Fruit fly (Drosophila melanogaster): ENCODE measurements around the gene CG32269.

Gene CG32269

dm6 chr3L:3194059-3194458, 14.7 kb downstream of the CG32269 start (continued):
- TF ChIP-seq knrl (GFP tag; IDR thresholded peaks at IDR 0.05; ENCODE audit: partially characterized antibody) (0 out of 3 replicates have a peak, but pooled peaks have one; percentile 12), row (GFP tag; IDR thresholded peaks at IDR 0.05) (peak; percentile 95), caup (GFP tag; optimal IDR thresholded peaks at IDR 0.05; ENCODE audit: severe bottlenecking) (peak; percentile 94), CG14965 (GFP tag; optimal IDR thresholded peaks at IDR 0.05; ENCODE audit: borderline replicate concordance) (no peak), wdn (GFP tag; IDR thresholded peaks at IDR 0.05) (peak; percentile 73), CG3726 (GFP tag; IDR thresholded peaks at IDR 0.05) (peak; percentile 90; the same call in 2 of the 3 replicates), CG17802 (tag; optimal IDR thresholded peaks at IDR 0.05) (peak; percentile 78), NfI (GFP tag; optimal IDR thresholded peaks at IDR 0.05) (peak; percentile 93), CHES-1-like (GFP tag; optimal IDR thresholded peaks at IDR 0.05) (peak; percentile 11), pros (GFP tag; optimal IDR thresholded peaks at IDR 0.05) (no peak), CG9932 (GFP tag; IDR thresholded peaks at IDR 0.05) (peak; percentile 81), CG15514 (GFP tag; optimal IDR thresholded peaks at IDR 0.05) (peak; percentile 88), CG6683 (GFP tag; optimal IDR thresholded peaks at IDR 0.05) (peak; percentile 86), cato (GFP tag; optimal IDR thresholded peaks at IDR 0.05; ENCODE audit: borderline replicate concordance) (peak; percentile 66), CG13296 (GFP tag; optimal IDR thresholded peaks at IDR 0.05) (peak; percentile 92), Trl (optimal IDR thresholded peaks at IDR 0.05) (no peak), Trl (GFP tag; optimal IDR thresholded peaks at IDR 0.05) (peak; percentile 47), Dp (GFP tag; optimal IDR thresholded peaks at IDR 0.05) (no peak), ase (GFP tag; IDR thresholded peaks at IDR 0.05) (peak; percentile 88), grau (tag; optimal IDR thresholded peaks at IDR 0.05) (peak; percentile 91), CG31224 (GFP tag; IDR thresholded peaks at IDR 0.05) (peak; percentile 86), kni (GFP tag; optimal IDR thresholded peaks at IDR 0.05) (peak; percentile 4), vnd (GFP tag; IDR thresholded peaks at IDR 0.05; ENCODE audit: partially characterized antibody) (no peak), Mes4 (GFP tag; optimal IDR thresholded peaks at IDR 0.05) (peak; percentile 8), ash1 (GFP tag; optimal IDR thresholded peaks at IDR 0.05) (peak; percentile 63), CG4360 (GFP tag; IDR thresholded peaks at IDR 0.05) (peak; percentile 71), E2f2 (GFP tag; IDR thresholded peaks at IDR 0.05) (peak; percentile 72), CG12391 (tag; optimal IDR thresholded peaks at IDR 0.05) (peak; percentile 95), CG17328 (GFP tag; IDR thresholded peaks at IDR 0.05) (peak; percentile 96), ato (GFP tag; IDR thresholded peaks at IDR 0.05; ENCODE audit: partially characterized antibody) (no peak), CkIIα-i1 (GFP tag; IDR thresholded peaks at IDR 0.05) (0 out of 2 replicates have a peak, but pooled peaks have one; percentile 15), CG3995 (GFP tag; optimal IDR thresholded peaks at IDR 0.05) (peak; percentile 36), Sry-β (GFP tag; optimal IDR thresholded peaks at IDR 0.05) (peak; percentile 58), NC2α (GFP tag; optimal IDR thresholded peaks at IDR 0.05) (no peak), Deaf1 (tag; optimal IDR thresholded peaks at IDR 0.05) (peak; percentile 74), btn (GFP tag; optimal IDR thresholded peaks at IDR 0.05) (no peak), CG18011 (GFP tag; optimal IDR thresholded peaks at IDR 0.05) (peak; percentile 70), CG3281 (GFP tag; optimal IDR thresholded peaks at IDR 0.05) (peak; percentile 93), Optix (GFP tag; IDR thresholded peaks at IDR 0.05) (peak; percentile 85; the same call in 2 of the 3 replicates), CG2875 (GFP tag; optimal IDR thresholded peaks at IDR 0.05) (peak; percentile 91), CG6272 (GFP tag; IDR thresholded peaks at IDR 0.05) (peak; percentile 81), Sry-δ (GFP tag; optimal IDR thresholded peaks at IDR 0.05) (peak; percentile 5), Dip3 (GFP tag; optimal IDR thresholded peaks at IDR 0.05) (peak; percentile 61), Awh (GFP tag; IDR thresholded peaks at IDR 0.05) (peak; percentile 96), danr (GFP tag; IDR thresholded peaks at IDR 0.05) (peak; percentile 85), Meics (GFP tag; optimal IDR thresholded peaks at IDR 0.05) (peak; percentile 94), CG11085 (GFP tag; IDR thresholded peaks at IDR 0.05) (peak; percentile 81), h (optimal IDR thresholded peaks at IDR 0.05) (no peak), zfh2 (GFP tag; optimal IDR thresholded peaks at IDR 0.05) (peak; percentile 14), CG4282 (GFP tag; optimal IDR thresholded peaks at IDR 0.05) (no peak), hbn (GFP tag; IDR thresholded peaks at IDR 0.05; ENCODE audit: partially characterized antibody) (no peak)
